Fruit fly (Drosophila melanogaster) whole organism, pupa: ENCODE measurements around the gene CG1835.

Experiments used
- CG17806 ChIP-seq: fragments of 200-800 bp; sonication (Bioruptor generic); optimal IDR thresholded peaks from 2 replicates; lab custom pipeline; 2018; ENCODE audit warnings: missing biosample characterization, mild to moderate bottlenecking, missing genetic modification characterization, moderate library complexity
- CG32121 ChIP-seq: fragments of 200-800 bp; sonication (Bioruptor generic); IDR thresholded peaks from 2 replicates; pipeline ENCODE4 v1.3.6; 2022; ENCODE audit warnings: missing biosample characterization, missing genetic modification characterization
- CG4496 ChIP-seq: fragments of 200-800 bp; sonication (Bioruptor generic); IDR thresholded peaks from 3 replicates; pipeline ENCODE4 v1.3.6; 2022; ENCODE audit warnings: missing biosample characterization, missing genetic modification characterization
- D1 ChIP-seq: fragments of 200-800 bp; sonication (Bioruptor generic); optimal IDR thresholded peaks from 2 replicates; lab custom pipeline; 2018; ENCODE audit warnings: missing biosample characterization, mild to moderate bottlenecking, missing genetic modification characterization, moderate library complexity
- Ets98B ChIP-seq: fragments of 200-800 bp; sonication (Bioruptor generic); IDR thresholded peaks from 2 replicates; pipeline ENCODE4 v1.3.6; 2022; ENCODE audit warnings: missing biosample characterization, missing genetic modification characterization
- Snoo ChIP-seq: fragments of 200-800 bp; sonication (Bioruptor generic); optimal IDR thresholded peaks from 3 replicates; lab custom pipeline; 2017; ENCODE audit warnings: missing biosample characterization, mild to moderate bottlenecking, missing genetic modification characterization, inconsistent platforms

dm6 chrX:20717461-20717860 lies 55.7 kb downstream of the CG1835 start:
- TF ChIP-seq D1 (tag; lab: Kevin White, UChicago), result no peak
- TF ChIP-seq Snoo, result no peak
- no peak for TF ChIP-seq CG17806 (tag; lab: Kevin White, UChicago)
- no peak for TF ChIP-seq CG4496 (GFP tag; lab: Robert Waterston, UW)
- no peak for TF ChIP-seq Ets98B (GFP tag; lab: Robert Waterston, UW)
- no peak for TF ChIP-seq CG32121 (GFP tag; lab: Robert Waterston, UW)
